Worm (Caenorhabditis elegans): ENCODE results near the gene F19B6.10.

F19B6.10 gene

DNA sequence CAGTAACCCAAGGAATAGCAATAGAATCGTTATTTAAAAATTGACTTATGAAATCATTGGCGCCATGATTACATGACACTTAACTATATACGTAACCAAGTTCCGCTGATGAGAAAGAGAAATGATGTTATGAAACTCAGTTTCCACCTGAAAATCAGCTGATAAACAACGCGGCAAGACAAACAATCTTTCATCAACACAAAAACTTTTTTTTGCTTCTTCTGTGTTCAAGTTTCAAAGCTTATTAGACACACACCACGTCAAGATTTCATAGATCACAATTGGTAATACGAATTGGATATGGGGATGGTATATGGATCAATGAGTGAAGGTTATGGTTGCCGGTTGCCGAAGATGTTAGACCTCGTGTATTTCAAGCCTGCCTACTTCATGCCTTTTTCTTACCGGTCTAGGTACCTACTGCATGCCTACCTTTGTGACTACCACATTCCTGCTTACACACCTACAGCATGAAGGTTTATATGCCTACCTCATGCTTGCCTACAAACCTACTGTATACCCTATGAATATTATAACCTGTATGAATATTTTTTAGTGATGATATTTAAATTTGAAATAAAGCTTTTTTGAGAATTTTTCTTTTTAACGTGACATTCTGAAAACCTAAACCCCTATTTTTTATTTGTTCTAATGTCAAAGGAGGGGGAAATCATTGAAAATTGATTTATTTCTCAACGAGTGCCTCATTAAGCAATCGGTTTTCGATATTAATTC, at the start of gene F19B6.10, which contains the start of gene wht-5:
F19B6.10 (plus strand) TSS at position 301 of the 735 bp plus-strand sequence.
wht-5 (plus strand) TSS at position 685 of the 735 bp plus-strand sequence.
- TF ChIP-seq madf-8 (GFP tag; conservative IDR thresholded peaks at IDR 0.05) (no peak), ztf-6 (GFP tag; IDR thresholded peaks at IDR 0.05) (no peak), attf-6 (GFP tag; IDR thresholded peaks at IDR 0.05) (no peak), Y67H2A.10 (GFP tag; conservative IDR thresholded peaks at IDR 0.05) (no peak), die-1 (tag; optimal IDR thresholded peaks at IDR 0.05) (no peak), ets-4 (GFP tag; optimal IDR thresholded peaks at IDR 0.05) (no peak), ztf-22 (GFP tag; optimal IDR thresholded peaks at IDR 0.05) (no peak), Y95B8A.8 (GFP tag; IDR thresholded peaks at IDR 0.05) (no peak), T26A5.8 (tag; optimal IDR thresholded peaks at IDR 0.05) (no peak)

DNA sequence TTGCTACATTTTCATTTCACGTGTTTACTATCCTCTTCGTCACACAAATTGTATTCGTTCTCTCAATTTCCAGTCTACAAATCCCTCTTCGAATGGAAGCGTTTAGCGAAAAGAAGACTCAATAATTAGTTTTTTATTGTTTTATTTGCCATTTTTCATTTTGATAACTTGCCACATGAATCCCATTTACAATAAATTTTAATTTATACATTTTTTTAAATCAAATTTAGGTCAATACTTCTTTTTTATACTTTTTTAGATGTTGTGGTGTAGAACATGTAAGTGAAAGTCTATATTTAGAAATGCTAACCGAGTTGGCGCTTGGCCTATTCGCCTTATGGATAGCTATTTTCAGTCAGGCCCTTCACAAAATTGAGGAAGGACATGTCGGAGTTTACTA, 49.4 kb upstream of the F19B6.10 start, which contains the start of gene erl-1:
erl-1 (plus strand) TSS at position 301 of the 400 bp plus-strand sequence.
- no peak for TF ChIP-seq lsy-27 (tag; optimal IDR thresholded peaks at IDR 0.05; ENCODE audit: borderline replicate concordance, insufficient read depth)
- no peak for TF ChIP-seq F10E7.11 (tag; optimal IDR thresholded peaks at IDR 0.05)
- no peak for TF ChIP-seq Y67H2A.10 (GFP tag; conservative IDR thresholded peaks at IDR 0.05)

DNA sequence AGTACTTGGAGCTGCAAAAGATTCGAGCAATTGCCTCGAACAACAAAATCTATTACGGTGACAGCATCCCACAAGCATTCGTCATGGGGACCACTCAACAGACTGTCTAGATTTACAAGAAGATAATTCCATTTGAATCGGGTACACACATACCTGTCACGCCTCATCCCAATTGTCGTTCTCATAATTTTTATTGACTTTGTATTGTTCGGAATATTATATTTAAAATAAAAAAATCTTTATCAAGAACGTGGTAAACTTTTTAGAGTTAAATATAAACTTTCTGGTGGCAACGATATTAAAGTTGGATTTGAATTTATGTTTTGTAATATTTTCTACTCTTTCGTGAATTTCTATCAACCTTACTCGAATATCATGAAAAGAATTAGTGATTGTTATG, 47.8 kb upstream of the F19B6.10 start, which contains the start of gene C42C1.9:
C42C1.9 (plus strand) TSS at position 301 of the 400 bp plus-strand sequence.
- no peak for TF ChIP-seq hsf-1 (GFP tag; IDR thresholded peaks at IDR 0.05)
- TF ChIP-seq F10E7.11 (tag; optimal IDR thresholded peaks at IDR 0.05): no peak
- TF ChIP-seq akir-1 (GFP tag; optimal IDR thresholded peaks at IDR 0.05): no peak
- TF ChIP-seq let-526 (GFP tag; IDR thresholded peaks at IDR 0.05): no peak
- TF ChIP-seq dox-1 (GFP tag; IDR thresholded peaks at IDR 0.05): no peak
- TF ChIP-seq T26A5.8 (tag; optimal IDR thresholded peaks at IDR 0.05): no peak
- no peak for TF ChIP-seq bed-1 (GFP tag; IDR thresholded peaks at IDR 0.05)
- TF ChIP-seq F39B2.1 (GFP tag; IDR thresholded peaks at IDR 0.05): no peak
- no peak for TF ChIP-seq mes-4 (tag; optimal IDR thresholded peaks at IDR 0.05)
- no peak for TF ChIP-seq B0336.3 (GFP tag; IDR thresholded peaks at IDR 0.05)
- TF ChIP-seq ceh-91 (GFP tag; IDR thresholded peaks at IDR 0.05): no peak
- no peak for TF ChIP-seq F37B4.10 (GFP tag; IDR thresholded peaks at IDR 0.05)
- TF ChIP-seq lag-1 (GFP tag; IDR thresholded peaks at IDR 0.05): no peak
- no peak for TF ChIP-seq unc-130 (GFP tag; optimal IDR thresholded peaks at IDR 0.05)
- TF ChIP-seq nfya-1 (tag; optimal IDR thresholded peaks at IDR 0.05; ENCODE audit: borderline replicate concordance, insufficient read depth): no peak
- TF ChIP-seq madf-3 (GFP tag; IDR thresholded peaks at IDR 0.05): no peak
- TF ChIP-seq athp-1 (tag; optimal IDR thresholded peaks at IDR 0.05): no peak
- no peak for TF ChIP-seq snpc-3.4 (tag; optimal IDR thresholded peaks at IDR 0.05)

DNA sequence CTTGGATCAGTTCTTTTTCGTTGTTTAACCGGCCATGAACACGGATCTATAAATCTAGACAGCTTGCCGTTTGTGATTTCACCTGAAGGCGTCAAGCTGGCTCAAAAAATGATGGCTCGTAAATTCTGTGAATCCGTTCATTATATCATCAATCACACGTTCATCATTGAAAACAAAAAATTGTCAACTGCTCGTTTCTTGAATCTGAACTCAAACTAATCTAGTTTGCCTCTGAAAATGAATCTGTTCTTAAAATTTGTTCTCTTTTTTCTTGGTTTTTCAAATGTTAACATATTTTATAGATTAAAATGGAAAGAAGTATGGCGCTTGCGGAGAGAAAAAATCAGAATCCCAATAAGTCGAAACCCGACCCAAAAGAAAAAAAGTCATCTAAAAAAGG, 46.2 kb upstream of the F19B6.10 start, which contains the start of gene C42C1.8:
C42C1.8 (plus strand) TSS at position 301 of the 400 bp plus-strand sequence.
- TF ChIP-seq F39B2.1 (GFP tag; IDR thresholded peaks at IDR 0.05) (no peak), sea-2 (GFP tag; IDR thresholded peaks at IDR 0.05) (no peak), F49E8.2 (tag; optimal IDR thresholded peaks at IDR 0.05; ENCODE audit: insufficient read depth) (no peak), ztf-28 (GFP tag; IDR thresholded peaks at IDR 0.05) (no peak), Y67H2A.10 (GFP tag; conservative IDR thresholded peaks at IDR 0.05) (no peak), B0035.1 (tag; optimal IDR thresholded peaks at IDR 0.05) (no peak), sdz-38 (tag; optimal IDR thresholded peaks at IDR 0.05) (no peak), ccch-3 (GFP tag; optimal IDR thresholded peaks at IDR 0.05) (no peak), B0261.1 (tag; optimal IDR thresholded peaks at IDR 0.05) (no peak), lin-54 (GFP tag; optimal IDR thresholded peaks at IDR 0.05) (no peak), repo-1 (tag; optimal IDR thresholded peaks at IDR 0.05) (no peak), rpc-1 (optimal IDR thresholded peaks at IDR 0.05) (no peak), rpc-1 (tag; optimal IDR thresholded peaks at IDR 0.05) (no peak), ceh-91 (GFP tag; IDR thresholded peaks at IDR 0.05) (no peak), attf-3 (GFP tag; conservative IDR thresholded peaks at IDR 0.05) (no peak)

Data from whole organism, young adult.